Worm (Caenorhabditis elegans) whole organism, L1 larva: ENCODE measurements around the gene F37C12.21.

Experiments used
- C04F5.9 ChIP-seq: sonication (generic microtip); optimal IDR thresholded peaks from 2 replicates; lab custom pipeline; 2016; ENCODE audit warnings: missing genetic modification characterization, missing compliant biosample characterization
- C16A3.4 ChIP-seq: fragments of 150-350 bp; optimal IDR thresholded peaks from 2 replicates; lab custom pipeline; 2014; ENCODE audit warnings: missing biosample characterization, missing genetic modification characterization
- F16B12.6 ChIP-seq: fragments of 150-350 bp; optimal IDR thresholded peaks from 2 replicates; lab custom pipeline; 2014; ENCODE audit warnings: missing biosample characterization, missing genetic modification characterization
- alr-1 ChIP-seq: fragments of 200-800 bp; sonication (Bioruptor generic); optimal IDR thresholded peaks from 2 replicates; lab custom pipeline; 2018; ENCODE audit warnings: borderline replicate concordance, mild to moderate bottlenecking, missing genetic modification characterization, missing compliant biosample characterization
- ama-1 ChIP-seq: fragments of 150-350 bp; optimal IDR thresholded peaks from 2 replicates; lab custom pipeline; 2014
- ceh-63 ChIP-seq: fragments of 200-800 bp; sonication (Bioruptor generic); optimal IDR thresholded peaks from 2 replicates; lab custom pipeline; 2018; ENCODE audit warnings: mild to moderate bottlenecking, missing genetic modification characterization, missing compliant biosample characterization
- ceh-88 ChIP-seq: fragments of 200-800 bp; sonication (Bioruptor generic); IDR thresholded peaks from 2 replicates; pipeline ENCODE4 v1.3.6; 2022; ENCODE audit warnings: missing genetic modification characterization, missing compliant biosample characterization
- ces-1 ChIP-seq: fragments of 150-350 bp; optimal IDR thresholded peaks from 2 replicates; lab custom pipeline; 2014; ENCODE audit warnings: missing biosample characterization, missing genetic modification reagents, missing genetic modification characterization
- dpl-1 ChIP-seq, 3 experiments: fragments of 150-350 bp in 2 of 3; sonication (generic microtip) in 1 of 3; optimal IDR thresholded peaks; 2 replicates each; lab custom pipeline; 2014 to 2017; ENCODE audit warnings: missing biosample characterization in 3 of 3, missing genetic modification characterization in 3 of 3, missing genetic modification reagents in 3 of 3
- efl-1 ChIP-seq, 4 experiments: fragments of 150-350 bp; optimal IDR thresholded peaks in 3 of 4; peaks in 1 of 4; 1 replicate in 1 of 4; 2 replicates in 3 of 4; lab custom pipeline; 2014; ENCODE audit warnings: missing biosample characterization in 2 of 4, missing genetic modification characterization in 2 of 4, missing genetic modification reagents in 2 of 4
- egl-27 ChIP-seq, 2 experiments: fragments of 150-350 bp in 1 of 2; sonication (generic microtip); optimal IDR thresholded peaks; 3 replicates each; lab custom pipeline; 2017 to 2018; ENCODE audit warnings: missing biosample characterization in 2 of 2, missing genetic modification characterization in 2 of 2, missing genetic modification reagents in 2 of 2
- elt-2 ChIP-seq: sonication (generic microtip); optimal IDR thresholded peaks from 2 replicates; lab custom pipeline; 2016; ENCODE audit warnings: missing genetic modification characterization, mild to moderate bottlenecking, inconsistent platforms, missing compliant biosample characterization, missing genetic modification reagents
- ets-5 ChIP-seq: fragments of 200-800 bp; sonication (Bioruptor generic); IDR thresholded peaks from 2 replicates; pipeline ENCODE4 v1.3.6; 2022; ENCODE audit warnings: missing genetic modification characterization, missing compliant biosample characterization
- fkh-4 ChIP-seq: sonication (generic microtip); optimal IDR thresholded peaks from 2 replicates; lab custom pipeline; 2016; ENCODE audit warnings: missing compliant biosample characterization, missing genetic modification characterization, borderline replicate concordance
- hlh-17 ChIP-seq: fragments of 200-800 bp; sonication (Bioruptor generic); optimal IDR thresholded peaks from 2 replicates; lab custom pipeline; 2018; ENCODE audit warnings: missing genetic modification characterization, mild to moderate bottlenecking, missing compliant biosample characterization, moderate library complexity, borderline replicate concordance
- jun-1 ChIP-seq: fragments of 150-350 bp; optimal IDR thresholded peaks from 2 replicates; lab custom pipeline; 2014; ENCODE audit warnings: missing biosample characterization, missing genetic modification reagents, missing genetic modification characterization
- lin-13 ChIP-seq: fragments of 150-350 bp; optimal IDR thresholded peaks from 2 replicates; lab custom pipeline; 2014; ENCODE audit warnings: missing biosample characterization, missing genetic modification reagents, missing genetic modification characterization
- lin-14 ChIP-seq: fragments of 200-800 bp; sonication (Bioruptor generic); optimal IDR thresholded peaks from 2 replicates; lab custom pipeline; 2018; ENCODE audit warnings: mild to moderate bottlenecking, missing genetic modification characterization, moderate library complexity, missing compliant biosample characterization
- lir-3 ChIP-seq: sonication (generic microtip); optimal IDR thresholded peaks from 2 replicates; lab custom pipeline; 2016; ENCODE audit warnings: mild to moderate bottlenecking, missing genetic modification characterization, moderate library complexity, missing compliant biosample characterization; ENCODE audit not compliant: poor library complexity
- lsy-2 ChIP-seq, 2 experiments: fragments of 150-350 bp; optimal IDR thresholded peaks; 2 replicates each; lab custom pipeline; 2014; ENCODE audit warnings: missing biosample characterization in 2 of 2, missing genetic modification characterization in 2 of 2
- mab-9 ChIP-seq: fragments of 200-800 bp; sonication (Bioruptor generic); IDR thresholded peaks from 2 replicates; pipeline ENCODE4 v1.3.6; 2022; ENCODE audit warnings: missing genetic modification reagents, missing genetic modification characterization, missing compliant biosample characterization
- mef-2 ChIP-seq: fragments of 150-350 bp; optimal IDR thresholded peaks from 2 replicates; lab custom pipeline; 2014; ENCODE audit warnings: missing biosample characterization, missing genetic modification characterization
- mep-1 ChIP-seq: fragments of 150-350 bp; optimal IDR thresholded peaks from 2 replicates; lab custom pipeline; 2014; ENCODE audit warnings: missing biosample characterization, missing genetic modification characterization
- nhr-76 ChIP-seq: sonication (generic microtip); optimal IDR thresholded peaks from 2 replicates; lab custom pipeline; 2017; ENCODE audit warnings: missing biosample characterization, missing genetic modification characterization
- nhr-77 ChIP-seq: fragments of 150-350 bp; optimal IDR thresholded peaks from 2 replicates; lab custom pipeline; 2014; ENCODE audit warnings: missing biosample characterization, missing genetic modification characterization
- rnt-1 ChIP-seq: sonication (generic microtip); optimal IDR thresholded peaks from 2 replicates; lab custom pipeline; 2016; ENCODE audit warnings: mild to moderate bottlenecking, missing genetic modification characterization, moderate library complexity, missing compliant biosample characterization
- skn-1 ChIP-seq: fragments of 150-350 bp; optimal IDR thresholded peaks from 2 replicates; lab custom pipeline; 2014; ENCODE audit warnings: missing biosample characterization, missing genetic modification characterization
- snpc-4 ChIP-seq: fragments of 150-350 bp; optimal IDR thresholded peaks from 2 replicates; lab custom pipeline; 2014; ENCODE audit warnings: missing biosample characterization, missing genetic modification characterization
- snu-23 ChIP-seq: sonication (generic microtip); optimal IDR thresholded peaks from 2 replicates; lab custom pipeline; 2016; ENCODE audit warnings: missing genetic modification characterization, missing compliant biosample characterization
- sptf-1 ChIP-seq: fragments of 150-350 bp; optimal IDR thresholded peaks from 2 replicates; lab custom pipeline; 2014; ENCODE audit warnings: missing biosample characterization, missing genetic modification characterization
- unc-130 ChIP-seq: fragments of 150-350 bp; optimal IDR thresholded peaks from 2 replicates; lab custom pipeline; 2017; ENCODE audit warnings: missing biosample characterization, missing genetic modification characterization, inconsistent platforms
- unc-30 ChIP-seq: sonication (generic microtip); optimal IDR thresholded peaks from 2 replicates; lab custom pipeline; 2017; ENCODE audit warnings: missing biosample characterization, missing genetic modification characterization
- unc-62 ChIP-seq: fragments of 150-350 bp; optimal IDR thresholded peaks from 2 replicates; lab custom pipeline; 2014; ENCODE audit warnings: missing biosample characterization, missing genetic modification reagents, missing genetic modification characterization
- unc-86 ChIP-seq: sonication (generic microtip); optimal IDR thresholded peaks from 2 replicates; lab custom pipeline; 2016; ENCODE audit warnings: missing genetic modification characterization, missing compliant biosample characterization
- xbp-1 ChIP-seq: sonication (generic microtip); optimal IDR thresholded peaks from 2 replicates; lab custom pipeline; 2016; ENCODE audit warnings: missing genetic modification characterization, missing compliant biosample characterization
- zip-4 ChIP-seq: fragments of 200-800 bp; sonication (Bioruptor generic); optimal IDR thresholded peaks from 2 replicates; lab custom pipeline; 2018; ENCODE audit warnings: mild to moderate bottlenecking, missing genetic modification characterization, moderate library complexity, missing compliant biosample characterization

F37C12.21 gene

ce11 chrIII:7189581-7190128 is 1.5 kb downstream of the F37C12.21 start, which contains the start of gene rps-21 (continued):
- TF ChIP-seq C16A3.4 (tag; lab: Kevin White, UChicago) (peak; percentile 91), ama-1 (lab: Kevin White, UChicago) (no peak), skn-1 (tag; lab: Kevin White, UChicago) (peak; percentile 75), nhr-77 (tag; lab: Kevin White, UChicago) (peak; percentile 79), fkh-4 (tag; lab: Kevin White, UChicago) (no peak), xbp-1 (tag; lab: Kevin White, UChicago) (peak; percentile 88), C04F5.9 (tag; lab: Kevin White, UChicago) (peak; percentile 71), nhr-76 (no peak), hlh-17 (GFP tag; lab: Kevin White, UChicago) (no peak), egl-27 (tag; optimal IDR thresholded peaks at IDR 0.05; lab: Kevin White, UChicago) (peak; percentile 10 to 63), ceh-88 (0 out of 2 replicates have a peak, but pooled peaks have one; percentile 9), lin-13 (GFP tag; lab: Kevin White, UChicago) (peak; percentile 67), lin-14 (peak; percentile 76), mef-2 (tag; lab: Kevin White, UChicago) (no peak), F16B12.6 (tag; lab: Kevin White, UChicago) (peak; percentile 30), ces-1 (GFP tag; lab: Kevin White, UChicago) (no peak), unc-86 (tag; lab: Kevin White, UChicago) (peak; percentile 71), dpl-1 (GFP tag; optimal IDR thresholded peaks at IDR 0.05; lab: Kevin White, UChicago) (peak; percentile 73 to 84 (median 82)), snpc-4 (tag; lab: Kevin White, UChicago) (peak; percentile 55), elt-2 (no peak), zip-4 (peak; percentile 27), sptf-1 (no peak), unc-62 (GFP tag; lab: Kevin White, UChicago) (no peak), mab-9 (GFP tag; lab: Robert Waterston, UW) (0 out of 2 replicates have a peak, but pooled peaks have one; percentile 9), unc-130 (tag; lab: Kevin White, UChicago) (peak; percentile 70), snu-23 (GFP tag; lab: Kevin White, UChicago) (peak; percentile 91), lir-3 (tag; lab: Kevin White, UChicago) (peak; percentile 47), unc-30 (tag; lab: Kevin White, UChicago) (no peak), ets-5 (GFP tag; lab: Robert Waterston, UW) (no peak), jun-1 (peak; percentile 73), mep-1 (peak; percentile 80), alr-1 (no peak)

ce11 chrIII:7192942-7193665 is 4.9 kb downstream of the F37C12.21 start, which contains the start of gene mec-14:
Gene mec-14 (minus strand): TSS chrIII:7192992.
- TF ChIP-seq mef-2 (tag; lab: Kevin White, UChicago) (no peak), ceh-63 (GFP tag; lab: Kevin White, UChicago) (no peak), unc-86 (tag; lab: Kevin White, UChicago) (peak; percentile 39)
- TF ChIP-seq, all 84 proteins: peak for 1

- no peak for TF ChIP-seq ets-5 (GFP tag; lab: Robert Waterston, UW)
- TF ChIP-seq efl-1 (optimal IDR thresholded peaks at IDR 0.05; lab: Kevin White, UChicago): no peak
- TF ChIP-seq efl-1 (GFP tag; optimal IDR thresholded peaks at IDR 0.05 in 1 of 2; lab: Kevin White, UChicago): peak in 1 of 2 experiments; percentile 49
- no peak for TF ChIP-seq rnt-1 (tag; lab: Kevin White, UChicago)
- no peak for TF ChIP-seq lsy-2 (tag; optimal IDR thresholded peaks at IDR 0.05; lab: Kevin White, UChicago)
These were observed 7.2 kb downstream of the F37C12.21 start, which contains the start of gene F37C12.18 for ce11 chrIII:7195325-7195724. Gene F37C12.18 (minus strand): TSS chrIII:7195425.
